Worm (Caenorhabditis elegans): ENCODE measurements around the gene C13F10.5.
A peak's percentile ranks its signal among the peaks of the same experiment; 100 is the strongest.

Gene C13F10.5

ce11 chrV:7220973-7221519, 2.2 kb upstream of the C13F10.5 start, which contains the start of the genes C13F10.8, C13F10.6 and kxd-1:
Gene C13F10.8 (minus strand): TSS chrV:7221023.
Gene C13F10.6 (minus strand): TSS chrV:7221039.
Gene kxd-1 (plus strand): TSS chrV:7221469.
- TF ChIP-seq fkh-10 (GFP tag; optimal IDR thresholded peaks at IDR 0.05) (no peak), Y5F2A.4 (GFP tag; optimal IDR thresholded peaks at IDR 0.05) (no peak), hlh-11 (tag; optimal IDR thresholded peaks at IDR 0.05) (peak; percentile 4), nhr-42 (GFP tag; IDR thresholded peaks at IDR 0.05) (no peak), aly-2 (tag; optimal IDR thresholded peaks at IDR 0.05) (no peak), egl-27 (tag; optimal IDR thresholded peaks at IDR 0.05) (no peak), ceh-44 (GFP tag; IDR thresholded peaks at IDR 0.05) (no peak), lin-38 (GFP tag; IDR thresholded peaks at IDR 0.05) (0 out of 2 replicates have a peak, but pooled peaks have one; percentile 15), dpl-1 (GFP tag; optimal IDR thresholded peaks at IDR 0.05) (peak; percentile 5), ztf-7 (tag; optimal IDR thresholded peaks at IDR 0.05) (no peak), nhr-6 (tag; optimal IDR thresholded peaks at IDR 0.05) (peak; percentile 37), mep-1 (tag; optimal IDR thresholded peaks at IDR 0.05) (no peak), F26F4.8 (GFP tag; conservative IDR thresholded peaks at IDR 0.05) (no peak), ceh-82 (tag; optimal IDR thresholded peaks at IDR 0.05) (no peak), zip-11 (GFP tag; IDR thresholded peaks at IDR 0.05) (no peak), hmg-1.1 (GFP tag; IDR thresholded peaks at IDR 0.05) (peak; percentile 35; the same call in 1 of the 2 replicates), ceh-28 (tag; optimal IDR thresholded peaks at IDR 0.05) (no peak), duxl-1 (tag; optimal IDR thresholded peaks at IDR 0.05; ENCODE audit: poor library complexity) (no peak), hlh-30 (tag; optimal IDR thresholded peaks at IDR 0.05; ENCODE audit: insufficient read depth) (peak; percentile 36), lsy-2 (tag; optimal IDR thresholded peaks at IDR 0.05) (peak in 1 of 2 experiments; percentile 35), snpc-4 (tag; optimal IDR thresholded peaks at IDR 0.05) (no peak), spr-1 (tag; optimal IDR thresholded peaks at IDR 0.05) (no peak), daf-16 (GFP tag; optimal IDR thresholded peaks at IDR 0.05) (no peak), daf-16 (tag; optimal IDR thresholded peaks at IDR 0.05) (no peak), unc-62 (GFP tag; optimal IDR thresholded peaks at IDR 0.05 in 1 of 2) (peak in 1 of 2 experiments; percentile 32), unc-62 (tag; optimal IDR thresholded peaks at IDR 0.05) (no peak), T20F7.1 (GFP tag; optimal IDR thresholded peaks at IDR 0.05) (no peak)

- TF ChIP-seq lin-13 (GFP tag; optimal IDR thresholded peaks at IDR 0.05) (no peak), rbr-2 (tag; optimal IDR thresholded peaks at IDR 0.05) (peak; percentile 27), mep-1 (tag; optimal IDR thresholded peaks at IDR 0.05) (peak; percentile 15), hlh-30 (tag; optimal IDR thresholded peaks at IDR 0.05; ENCODE audit: insufficient read depth) (peak; percentile 59), F10B5.3 (tag; optimal IDR thresholded peaks at IDR 0.05) (no peak), lsy-2 (tag; optimal IDR thresholded peaks at IDR 0.05) (peak in 1 of 2 experiments; percentile 3), skn-1 (tag; optimal IDR thresholded peaks at IDR 0.05) (no peak), set-16 (GFP tag; IDR thresholded peaks at IDR 0.05) (peak; percentile 38), unc-62 (GFP tag; optimal IDR thresholded peaks at IDR 0.05 in 1 of 2) (peak in 1 of 2 experiments; percentile 72), unc-62 (tag; optimal IDR thresholded peaks at IDR 0.05) (no peak)
Measured at ce11 chrV:7216016-7216415, 2.9 kb downstream of the C13F10.5 start.

ce11 chrV:7214802-7215201, 4.1 kb downstream of the C13F10.5 start, which contains the start of gene soap-1:
Gene soap-1 (minus strand): TSS chrV:7214902.
- TF ChIP-seq ceh-28 (tag; optimal IDR thresholded peaks at IDR 0.05), result no peak

ce11 chrV:7209001-7209400, 9.9 kb downstream of the C13F10.5 start:
- TF ChIP-seq ceh-62 (tag; optimal IDR thresholded peaks at IDR 0.05), result no peak
- TF ChIP-seq unc-62 (GFP tag; optimal IDR thresholded peaks at IDR 0.05 in 1 of 2), result peak in 1 of 2 experiments; percentile 63
- TF ChIP-seq unc-62 (tag; optimal IDR thresholded peaks at IDR 0.05), result no peak

ce11 chrV:7201353-7201752, 17.5 kb downstream of the C13F10.5 start:
- TF ChIP-seq madf-5 (GFP tag; IDR thresholded peaks at IDR 0.05) (no peak), unc-62 (GFP tag; optimal IDR thresholded peaks at IDR 0.05 in 1 of 2) (peak in 1 of 2 experiments; percentile 94), unc-62 (tag; optimal IDR thresholded peaks at IDR 0.05) (no peak)

All from whole organism, L4 larva.